Worm (Caenorhabditis elegans) whole organism, L1 larva: ENCODE data around the gene srh-70.

Source experiments
- lin-14 ChIP-seq: fragments of 200-800 bp; sonication (Bioruptor generic); optimal IDR thresholded peaks from 2 replicates; lab custom pipeline; 2018; ENCODE audit warnings: mild to moderate bottlenecking, missing genetic modification characterization, moderate library complexity, missing compliant biosample characterization
- pag-3 ChIP-seq: sonication (generic microtip); optimal IDR thresholded peaks from 2 replicates; lab custom pipeline; 2017; ENCODE audit warnings: missing genetic modification characterization, mild to moderate bottlenecking, missing compliant biosample characterization, antibody characterized with exemption, borderline replicate concordance; ENCODE audit not compliant: insufficient read depth
- ztf-4 ChIP-seq: fragments of 150-350 bp; optimal IDR thresholded peaks from 2 replicates; lab custom pipeline; 2014; ENCODE audit warnings: missing biosample characterization, missing genetic modification characterization

ce11 chrII:12518008-12518407, 651 bp downstream of the srh-70 start:
- no peak for TF ChIP-seq pag-3 (tag; lab: Kevin White, UChicago)
- no peak for TF ChIP-seq lin-14 (GFP tag; lab: Kevin White, UChicago)
- no peak for TF ChIP-seq ztf-4 (tag; lab: Kevin White, UChicago)
